Fruit fly (Drosophila melanogaster): ENCODE data around the gene CG7950.
A peak's percentile ranks its signal among the peaks of the same experiment; 100 is the strongest.

Gene CG7950

dm6 chr3R:30102806-30103619 lies 46.4 kb downstream of the CG7950 start (continued):
- TF ChIP-seq CG16779 (tag; optimal IDR thresholded peaks at IDR 0.05), result no peak
- TF ChIP-seq CG6854 (GFP tag; optimal IDR thresholded peaks at IDR 0.05), result no peak
- TF ChIP-seq CG11902 (GFP tag; optimal IDR thresholded peaks at IDR 0.05), result no peak
- TF ChIP-seq CG10669 (GFP tag; optimal IDR thresholded peaks at IDR 0.05), result no peak
- TF ChIP-seq CG11294 (GFP tag; IDR thresholded peaks at IDR 0.05), result no peak; the same call in 1 of the 2 replicates
- no peak for TF ChIP-seq CG15336 (GFP tag; IDR thresholded peaks at IDR 0.05)
- TF ChIP-seq CG3919 (GFP tag; optimal IDR thresholded peaks at IDR 0.05), result peak; percentile 18
- no peak for TF ChIP-seq fd59A (GFP tag; optimal IDR thresholded peaks at IDR 0.05)
- TF ChIP-seq Lpt (GFP tag; optimal IDR thresholded peaks at IDR 0.05), result no peak
- no peak for TF ChIP-seq Hr39 (GFP tag; optimal IDR thresholded peaks at IDR 0.05)
- no peak for TF ChIP-seq eg (GFP tag; IDR thresholded peaks at IDR 0.05)
- no peak for TF ChIP-seq CG3032 (tag; optimal IDR thresholded peaks at IDR 0.05)
- TF ChIP-seq CG7368 (GFP tag; optimal IDR thresholded peaks at IDR 0.05), result no peak
- TF ChIP-seq CG8119 (GFP tag; IDR thresholded peaks at IDR 0.05), result no peak
- TF ChIP-seq Gug (GFP tag; IDR thresholded peaks at IDR 0.05), result no peak
- TF ChIP-seq Sox14 (GFP tag; optimal IDR thresholded peaks at IDR 0.05), result no peak
- TF ChIP-seq svp (GFP tag), result peak; percentile 97
- TF ChIP-seq ss (GFP tag; optimal IDR thresholded peaks at IDR 0.05), result no peak
- no peak for TF ChIP-seq achi (GFP tag; optimal IDR thresholded peaks at IDR 0.05)
- no peak for TF ChIP-seq CG9139 (GFP tag; optimal IDR thresholded peaks at IDR 0.05)
- TF ChIP-seq Blimp-1 (GFP tag; optimal IDR thresholded peaks at IDR 0.05), result no peak
- no peak for TF ChIP-seq CG32006 (GFP tag; optimal IDR thresholded peaks at IDR 0.05)
- TF ChIP-seq CG31627 (GFP tag; optimal IDR thresholded peaks at IDR 0.05), result no peak
- TF ChIP-seq CG10631 (GFP tag; optimal IDR thresholded peaks at IDR 0.05), result no peak
- TF ChIP-seq CG4318 (GFP tag; optimal IDR thresholded peaks at IDR 0.05), result no peak
- peak; percentile 73 for TF ChIP-seq Eip78C (GFP tag)
- no peak for TF ChIP-seq OdsH (GFP tag; optimal IDR thresholded peaks at IDR 0.05)
- TF ChIP-seq CG8319 (GFP tag; optimal IDR thresholded peaks at IDR 0.05), result no peak
- peak; percentile 84 for TF ChIP-seq vri (GFP tag; optimal IDR thresholded peaks at IDR 0.05)
- no peak for TF ChIP-seq pdm3 (GFP tag; optimal IDR thresholded peaks at IDR 0.05)
- no peak for TF ChIP-seq spab (GFP tag; optimal IDR thresholded peaks at IDR 0.05)
- no peak for TF ChIP-seq Hr4 (GFP tag; optimal IDR thresholded peaks at IDR 0.05)
- no peak for TF ChIP-seq Eip93F (GFP tag; optimal IDR thresholded peaks at IDR 0.05)
- TF ChIP-seq dsx (GFP tag; optimal IDR thresholded peaks at IDR 0.05; ENCODE audit: poor library complexity, severe bottlenecking), result no peak
- TF ChIP-seq fd85E (GFP tag; optimal IDR thresholded peaks at IDR 0.05), result no peak
- TF ChIP-seq Eip75B (GFP tag; optimal IDR thresholded peaks at IDR 0.05), result no peak
- TF ChIP-seq cyc (GFP tag; optimal IDR thresholded peaks at IDR 0.05), result no peak
- no peak for TF ChIP-seq lz (GFP tag; optimal IDR thresholded peaks at IDR 0.05)

- TF ChIP-seq lz (GFP tag; optimal IDR thresholded peaks at IDR 0.05) (no peak), svp (GFP tag) (peak; percentile 30), Hr38 (GFP tag; optimal IDR thresholded peaks at IDR 0.05) (no peak), CG16779 (tag; optimal IDR thresholded peaks at IDR 0.05) (no peak), CG7368 (GFP tag; optimal IDR thresholded peaks at IDR 0.05) (no peak), ss (GFP tag; optimal IDR thresholded peaks at IDR 0.05) (no peak), vri (GFP tag; optimal IDR thresholded peaks at IDR 0.05) (peak; percentile 74)
These were observed 48.4 kb downstream of the CG7950 start for dm6 chr3R:30104912-30105510.
